Worm (Caenorhabditis elegans) whole organism, late embryonic: ENCODE data around the gene skr-9.

Experiments used
- Y22D7AL.16 ChIP-seq: sonication (generic microtip); optimal IDR thresholded peaks from 2 replicates; lab custom pipeline; 2016; ENCODE audit warnings: missing genetic modification characterization, missing compliant biosample characterization
- ceh-34 ChIP-seq: sonication (generic microtip); optimal IDR thresholded peaks from 2 replicates; lab custom pipeline; 2016; ENCODE audit warnings: mild to moderate bottlenecking, missing genetic modification characterization, missing compliant biosample characterization
- dmd-4 ChIP-seq: sonication (generic microtip); optimal IDR thresholded peaks from 2 replicates; lab custom pipeline; 2016; ENCODE audit warnings: borderline replicate concordance, missing genetic modification characterization, missing compliant biosample characterization
- gmeb-2 ChIP-seq: sonication (generic microtip); optimal IDR thresholded peaks from 2 replicates; lab custom pipeline; 2016; ENCODE audit warnings: missing genetic modification characterization, inconsistent platforms, missing compliant biosample characterization
- hlh-30 ChIP-seq: sonication (generic microtip); optimal IDR thresholded peaks from 2 replicates; lab custom pipeline; 2017; ENCODE audit warnings: antibody characterized with exemption, missing genetic modification characterization, missing compliant biosample characterization; ENCODE audit not compliant: insufficient read depth
- hlh-8 ChIP-seq: sonication (generic microtip); optimal IDR thresholded peaks from 2 replicates; lab custom pipeline; 2016; ENCODE audit warnings: missing genotype, missing genetic modification characterization, missing compliant biosample characterization
- pat-9 ChIP-seq: fragments of 200-800 bp; sonication (Bioruptor generic); optimal IDR thresholded peaks from 2 replicates; lab custom pipeline; 2018; ENCODE audit warnings: mild to moderate bottlenecking, missing genetic modification characterization, moderate library complexity, missing compliant biosample characterization
- pax-1 ChIP-seq: fragments of 150-350 bp; optimal IDR thresholded peaks from 2 replicates; lab custom pipeline; 2014; ENCODE audit warnings: missing biosample characterization, missing genetic modification characterization
- pha-2 ChIP-seq: sonication (generic microtip); optimal IDR thresholded peaks from 2 replicates; lab custom pipeline; 2017; ENCODE audit warnings: mild to moderate bottlenecking, missing genetic modification characterization, missing compliant biosample characterization
- pqm-1 ChIP-seq: sonication (generic microtip); optimal IDR thresholded peaks from 2 replicates; lab custom pipeline; 2016; ENCODE audit warnings: missing genetic modification characterization, missing compliant biosample characterization
- sox-4 ChIP-seq: sonication (generic microtip); optimal IDR thresholded peaks from 2 replicates; lab custom pipeline; 2017; ENCODE audit warnings: mild to moderate bottlenecking, missing genetic modification characterization, inconsistent platforms, missing compliant biosample characterization
- tbx-2 ChIP-seq: sonication (generic microtip); optimal IDR thresholded peaks from 2 replicates; lab custom pipeline; 2016; ENCODE audit warnings: missing genetic modification characterization, missing compliant biosample characterization
- unc-86 ChIP-seq: sonication (generic microtip); optimal IDR thresholded peaks from 2 replicates; lab custom pipeline; 2016; ENCODE audit warnings: missing genetic modification characterization, missing compliant biosample characterization
- zip-5 ChIP-seq: sonication (generic microtip); optimal IDR thresholded peaks from 2 replicates; lab custom pipeline; 2016; ENCODE audit warnings: missing genetic modification characterization, missing compliant biosample characterization

DNA sequence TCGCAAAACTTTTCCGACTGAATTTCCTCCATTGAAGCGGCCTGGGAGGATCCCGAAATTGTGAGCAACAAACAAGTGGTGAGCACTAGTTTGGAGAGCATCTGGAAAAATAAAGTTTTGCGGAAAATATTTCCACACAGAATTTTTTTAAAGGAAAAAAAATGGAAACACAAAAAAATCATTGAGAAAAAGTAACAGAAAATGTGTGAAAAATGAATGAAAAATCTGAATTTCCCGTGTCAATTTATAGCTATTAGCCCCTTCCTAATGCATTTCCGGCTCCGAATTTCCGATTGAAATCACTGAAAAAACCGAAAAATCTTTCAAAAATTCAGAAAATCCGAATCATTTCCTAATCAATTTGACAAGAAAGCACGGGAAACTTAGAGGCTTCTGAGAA is 28.4 kb downstream of the skr-9 start, which contains the start of gene flp-17:
- TF ChIP-seq Y22D7AL.16 (tag; lab: Kevin White, UChicago) = no peak
- no peak for TF ChIP-seq pha-2 (tag; lab: Kevin White, UChicago)
- TF ChIP-seq unc-86 (tag; lab: Kevin White, UChicago) = no peak
- TF ChIP-seq ceh-34 = no peak
- TF ChIP-seq pat-9 = no peak
- TF ChIP-seq dmd-4 (tag; lab: Kevin White, UChicago) = no peak
- no peak for TF ChIP-seq pax-1 (tag; lab: Kevin White, UChicago)
- no peak for TF ChIP-seq hlh-30 (tag; lab: Kevin White, UChicago)
- TF ChIP-seq sox-4 = no peak
- no peak for TF ChIP-seq gmeb-2
- no peak for TF ChIP-seq tbx-2 (tag; lab: Kevin White, UChicago)
- TF ChIP-seq hlh-8 = no peak
- TF ChIP-seq pqm-1 = no peak
- TF ChIP-seq zip-5 (tag; lab: Kevin White, UChicago) = no peak
